Worm (Caenorhabditis elegans) whole organism, midembryonic: ENCODE data around the gene F13H10.6.

ENCODE experiments used
- cog-1 ChIP-seq: sonication (generic microtip); optimal IDR thresholded peaks from 2 replicates; lab custom pipeline; 2016; ENCODE audit warnings: missing genetic modification characterization, missing compliant biosample characterization
- ref-1 ChIP-seq: fragments of 200-800 bp; sonication (Bioruptor generic); conservative IDR thresholded peaks from 2 replicates; pipeline ENCODE4 v1.3.6; 2022; ENCODE audit warnings: missing genetic modification reagents, missing genetic modification characterization, missing compliant biosample characterization

DNA sequence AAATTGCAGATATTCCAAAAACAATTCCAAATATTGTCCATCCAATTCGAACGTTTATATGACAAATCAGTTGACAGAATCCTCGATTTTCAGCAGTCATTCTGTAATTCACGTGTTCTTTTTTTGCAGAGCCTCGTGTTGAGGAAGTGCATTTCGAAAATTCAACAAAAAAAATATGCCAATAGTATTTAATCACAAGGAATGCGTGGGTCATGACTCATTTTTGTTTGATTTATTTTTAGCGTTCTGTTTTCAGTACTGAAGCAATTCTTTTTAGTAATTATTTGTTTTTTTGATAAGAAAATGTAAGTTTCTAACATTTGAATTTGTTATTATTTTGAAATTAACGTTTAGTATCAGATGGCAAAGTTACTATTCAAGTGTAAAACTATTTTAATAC lies 21.8 kb downstream of the F13H10.6 start, which contains the start of gene hrg-4:
- TF ChIP-seq ref-1 (GFP tag; lab: Robert Waterston, UW): no peak
- TF ChIP-seq cog-1 (tag; lab: Kevin White, UChicago): no peak
